Worm (Caenorhabditis elegans) whole organism, young adult: ENCODE measurements around the gene tdp-1.

ENCODE experiments used
- B0336.3 ChIP-seq: fragments of 200-800 bp; sonication (Bioruptor generic); IDR thresholded peaks from 2 replicates; pipeline ENCODE4 v1.3.6; 2022; ENCODE audit warnings: missing genetic modification characterization, missing compliant biosample characterization
- C17E4.6 ChIP-seq: fragments of 200-800 bp; sonication (Bioruptor generic); IDR thresholded peaks from 2 replicates; pipeline ENCODE4 v1.3.6; 2022; ENCODE audit warnings: missing genetic modification reagents, missing genetic modification characterization, missing compliant biosample characterization
- F10E7.11 ChIP-seq: sonication (generic microtip); optimal IDR thresholded peaks from 2 replicates; lab custom pipeline; 2017; ENCODE audit warnings: mild to moderate bottlenecking, missing genetic modification characterization, moderate library complexity, missing compliant biosample characterization
- F23B12.7 ChIP-seq: sonication (generic microtip); optimal IDR thresholded peaks from 2 replicates; lab custom pipeline; 2017; ENCODE audit warnings: missing genetic modification characterization, mild to moderate bottlenecking, missing compliant biosample characterization, antibody characterized with exemption, moderate library complexity; ENCODE audit not compliant: insufficient read depth
- Y79H2A.3 ChIP-seq: fragments of 200-800 bp; sonication (Bioruptor generic); conservative IDR thresholded peaks from 2 replicates; pipeline ENCODE4 v1.3.6; 2022; ENCODE audit warnings: missing genetic modification reagents, missing genetic modification characterization, missing compliant biosample characterization
- attf-3 ChIP-seq: fragments of 200-800 bp; sonication (Bioruptor generic); conservative IDR thresholded peaks from 2 replicates; pipeline ENCODE4 v1.3.6; 2022; ENCODE audit warnings: missing genetic modification reagents, missing genetic modification characterization, missing compliant biosample characterization
- attf-5 ChIP-seq: fragments of 200-800 bp; sonication (Bioruptor generic); optimal IDR thresholded peaks from 2 replicates; lab custom pipeline; 2018; ENCODE audit warnings: mild to moderate bottlenecking, missing genetic modification characterization, missing compliant biosample characterization
- bed-1 ChIP-seq: fragments of 200-800 bp; sonication (Bioruptor generic); IDR thresholded peaks from 2 replicates; pipeline ENCODE4 v1.3.6; 2022; ENCODE audit warnings: missing genetic modification reagents, missing genetic modification characterization, missing compliant biosample characterization
- ceh-100 ChIP-seq: fragments of 200-800 bp; sonication (Bioruptor generic); IDR thresholded peaks from 2 replicates; pipeline ENCODE4 v1.3.6; 2022; ENCODE audit warnings: missing genetic modification reagents, missing genetic modification characterization, missing compliant biosample characterization
- ceh-91 ChIP-seq: fragments of 200-800 bp; sonication (Bioruptor generic); IDR thresholded peaks from 2 replicates; pipeline ENCODE4 v1.3.6; 2022; ENCODE audit warnings: missing genetic modification reagents, missing genetic modification characterization, missing compliant biosample characterization
- chd-7 ChIP-seq: sonication (generic microtip); optimal IDR thresholded peaks from 2 replicates; lab custom pipeline; 2016; ENCODE audit warnings: mild to moderate bottlenecking, missing genetic modification characterization, moderate library complexity, missing compliant biosample characterization
- dox-1 ChIP-seq: fragments of 200-800 bp; sonication (Bioruptor generic); IDR thresholded peaks from 2 replicates; pipeline ENCODE4 v1.3.6; 2022; ENCODE audit warnings: missing genetic modification reagents, missing genetic modification characterization, missing compliant biosample characterization
- dpff-1 ChIP-seq: sonication (generic microtip); optimal IDR thresholded peaks from 2 replicates; lab custom pipeline; 2017; ENCODE audit warnings: mild to moderate bottlenecking, missing genetic modification characterization, missing compliant biosample characterization
- efl-1 ChIP-seq: fragments of 150-350 bp; optimal IDR thresholded peaks from 2 replicates; lab custom pipeline; 2014; ENCODE audit warnings: missing biosample characterization, missing genetic modification reagents, missing genetic modification characterization
- egl-18 ChIP-seq: fragments of 200-800 bp; sonication (Bioruptor generic); IDR thresholded peaks from 2 replicates; pipeline ENCODE4 v1.3.6; 2022; ENCODE audit warnings: missing genetic modification reagents, missing genetic modification characterization, missing compliant biosample characterization
- gei-17 ChIP-seq: fragments of 200-800 bp; sonication (Bioruptor generic); optimal IDR thresholded peaks from 2 replicates; lab custom pipeline; 2018; ENCODE audit warnings: mild to moderate bottlenecking, missing genetic modification characterization, missing compliant biosample characterization
- him-1 ChIP-seq: sonication (generic microtip); optimal IDR thresholded peaks from 2 replicates; lab custom pipeline; 2016; ENCODE audit warnings: missing genotype, missing genetic modification reagents, missing genetic modification characterization, missing compliant biosample characterization
- hmg-1.2 ChIP-seq: fragments of 200-800 bp; sonication (Bioruptor generic); IDR thresholded peaks from 2 replicates; pipeline ENCODE4 v1.3.6; 2022; ENCODE audit warnings: missing genetic modification reagents, missing genetic modification characterization, missing compliant biosample characterization
- hmg-20 ChIP-seq: fragments of 200-800 bp; sonication (Bioruptor generic); IDR thresholded peaks from 2 replicates; pipeline ENCODE4 v1.3.6; 2022; ENCODE audit warnings: missing genetic modification reagents, missing genetic modification characterization, missing compliant biosample characterization
- lag-1 ChIP-seq: fragments of 200-800 bp; sonication (Bioruptor generic); IDR thresholded peaks from 2 replicates; pipeline ENCODE4 v1.3.6; 2022; ENCODE audit warnings: missing genetic modification reagents, missing genetic modification characterization, missing compliant biosample characterization
- lin-35 ChIP-seq, 3 experiments: fragments of 150-350 bp in 2 of 3; sonication (generic microtip) in 1 of 3; optimal IDR thresholded peaks; 2 replicates each; lab custom pipeline; 2014 to 2018; ENCODE audit warnings: missing biosample characterization in 3 of 3, missing genetic modification characterization in 3 of 3, missing genetic modification reagents in 3 of 3
- lin-40 ChIP-seq: sonication (generic microtip); optimal IDR thresholded peaks from 2 replicates; lab custom pipeline; 2016; ENCODE audit warnings: missing genetic modification characterization, mild to moderate bottlenecking, missing compliant biosample characterization, missing genotype, missing genetic modification reagents
- lin-54 ChIP-seq: fragments of 200-800 bp; sonication (Bioruptor generic); optimal IDR thresholded peaks from 2 replicates; lab custom pipeline; 2018; ENCODE audit warnings: mild to moderate bottlenecking, missing genetic modification characterization, missing compliant biosample characterization
- madf-10 ChIP-seq: sonication (generic microtip); optimal IDR thresholded peaks from 2 replicates; lab custom pipeline; 2016; ENCODE audit warnings: mild to moderate bottlenecking, missing genetic modification characterization, missing compliant biosample characterization
- madf-8 ChIP-seq: fragments of 200-800 bp; sonication (Bioruptor generic); conservative IDR thresholded peaks from 2 replicates; pipeline ENCODE4 v1.3.6; 2022; ENCODE audit warnings: missing genetic modification reagents, missing genetic modification characterization, missing compliant biosample characterization
- mcd-1 ChIP-seq: fragments of 200-800 bp; sonication (Bioruptor generic); IDR thresholded peaks from 2 replicates; pipeline ENCODE4 v1.3.6; 2022; ENCODE audit warnings: missing genetic modification reagents, missing genetic modification characterization, missing compliant biosample characterization
- mes-4 ChIP-seq: sonication (generic microtip); optimal IDR thresholded peaks from 2 replicates; lab custom pipeline; 2016; ENCODE audit warnings: missing genotype, missing genetic modification characterization, missing compliant biosample characterization
- nhr-120 ChIP-seq: fragments of 200-800 bp; sonication (Bioruptor generic); IDR thresholded peaks from 2 replicates; pipeline ENCODE4 v1.3.6; 2022; ENCODE audit warnings: missing genetic modification characterization, missing compliant biosample characterization
- nhr-90 ChIP-seq: sonication (generic microtip); optimal IDR thresholded peaks from 2 replicates; lab custom pipeline; 2016; ENCODE audit warnings: missing genotype, mild to moderate bottlenecking, missing genetic modification characterization, missing compliant biosample characterization
- pbrm-1 ChIP-seq: fragments of 200-800 bp; sonication (Bioruptor generic); IDR thresholded peaks from 2 replicates; pipeline ENCODE4 v1.3.6; 2022; ENCODE audit warnings: missing genetic modification reagents, missing genetic modification characterization, missing compliant biosample characterization
- pha-4 ChIP-seq: fragments of 150-350 bp; sonication (generic microtip); optimal IDR thresholded peaks from 2 replicates; lab custom pipeline; 2014; ENCODE audit warnings: missing biosample characterization, missing genetic modification reagents, missing genetic modification characterization
- rcor-1 ChIP-seq: fragments of 200-800 bp; sonication (Bioruptor generic); IDR thresholded peaks from 2 replicates; pipeline ENCODE4 v1.3.6; 2022; ENCODE audit warnings: missing genetic modification reagents, missing genetic modification characterization, missing compliant biosample characterization
- rec-8 ChIP-seq, 2 experiments: sonication (generic microtip); optimal IDR thresholded peaks; 2 replicates each; lab custom pipeline; 2016; ENCODE audit warnings: mild to moderate bottlenecking in 2 of 2, missing genetic modification characterization in 2 of 2, missing genetic modification reagents in 2 of 2, missing genotype in 2 of 2, missing biosample characterization in 1 of 2, missing compliant biosample characterization in 1 of 2, moderate library complexity in 1 of 2
- rpc-1 ChIP-seq, 2 experiments: fragments of 150-350 bp in 1 of 2; sonication (generic microtip) in 1 of 2; optimal IDR thresholded peaks; 2 replicates each; lab custom pipeline; 2014 to 2018; ENCODE audit warnings: missing biosample characterization in 1 of 2, missing genetic modification characterization in 1 of 2, missing genetic modification reagents in 1 of 2, missing genotype in 1 of 2
- snpc-1.3 ChIP-seq: sonication (generic microtip); optimal IDR thresholded peaks from 2 replicates; lab custom pipeline; 2017; ENCODE audit warnings: missing genetic modification characterization, mild to moderate bottlenecking, missing compliant biosample characterization, antibody characterized with exemption, moderate library complexity, missing genotype, missing genetic modification reagents; ENCODE audit not compliant: insufficient read depth
- tlf-1 ChIP-seq: fragments of 200-800 bp; sonication (Bioruptor generic); optimal IDR thresholded peaks from 2 replicates; lab custom pipeline; 2018; ENCODE audit warnings: mild to moderate bottlenecking, missing genetic modification characterization, missing compliant biosample characterization
- unc-62 ChIP-seq: fragments of 150-350 bp; optimal IDR thresholded peaks from 2 replicates; lab custom pipeline; 2014; ENCODE audit warnings: missing biosample characterization, missing genetic modification reagents, missing genetic modification characterization
- xnd-1 ChIP-seq: sonication (generic microtip); optimal IDR thresholded peaks from 2 replicates; lab custom pipeline; 2016; ENCODE audit warnings: missing genotype, missing genetic modification reagents, missing genetic modification characterization, missing compliant biosample characterization
- zim-3 ChIP-seq: sonication (generic microtip); optimal IDR thresholded peaks from 2 replicates; lab custom pipeline; 2017; ENCODE audit warnings: mild to moderate bottlenecking, missing genetic modification characterization, moderate library complexity, missing compliant biosample characterization
- ztf-22 ChIP-seq: fragments of 200-800 bp; sonication (Bioruptor generic); optimal IDR thresholded peaks from 2 replicates; lab custom pipeline; 2018; ENCODE audit warnings: mild to moderate bottlenecking, missing genetic modification characterization, moderate library complexity, missing compliant biosample characterization
- ztf-28 ChIP-seq: fragments of 200-800 bp; sonication (Bioruptor generic); IDR thresholded peaks from 2 replicates; pipeline ENCODE4 v1.3.6; 2022; ENCODE audit warnings: missing genetic modification reagents, missing genetic modification characterization, missing compliant biosample characterization

The tdp-1 gene

ce11 chrII:8996064-8996463 is 1.6 kb upstream of the tdp-1 start, which contains the start of gene ndub-2:
Gene ndub-2 (plus strand): TSS chrII:8996364.
- TF ChIP-seq xnd-1 (no peak), mes-4 (tag; lab: Kevin White, UChicago) (no peak), hmg-20 (GFP tag; lab: Robert Waterston, UW) (no peak), efl-1 (no peak), C17E4.6 (GFP tag; lab: Robert Waterston, UW) (no peak), attf-5 (GFP tag; lab: Kevin White, UChicago) (no peak), hmg-1.2 (GFP tag; lab: Robert Waterston, UW) (no peak), lin-40 (no peak), lin-35 (GFP tag; optimal IDR thresholded peaks at IDR 0.05; lab: Kevin White, UChicago) (no peak), egl-18 (no peak), pha-4 (tag; lab: Kevin White, UChicago) (no peak), F10E7.11 (no peak), chd-7 (tag; lab: Kevin White, UChicago) (no peak), dox-1 (GFP tag; lab: Robert Waterston, UW) (no peak), nhr-90 (tag; lab: Kevin White, UChicago) (no peak), B0336.3 (GFP tag; lab: Robert Waterston, UW) (no peak), rpc-1 (optimal IDR thresholded peaks at IDR 0.05; lab: Kevin White, UChicago) (no peak), rpc-1 (tag; optimal IDR thresholded peaks at IDR 0.05; lab: Kevin White, UChicago) (no peak)

- no peak for TF ChIP-seq ceh-100 (GFP tag; lab: Robert Waterston, UW)
- TF ChIP-seq gei-17 (GFP tag; lab: Kevin White, UChicago) = no peak
- TF ChIP-seq madf-10 (tag; lab: Kevin White, UChicago) = no peak
- TF ChIP-seq lag-1 (GFP tag; lab: Robert Waterston, UW) = no peak
- no peak for TF ChIP-seq ztf-22 (GFP tag; lab: Kevin White, UChicago)
- TF ChIP-seq hmg-1.2 (GFP tag; lab: Robert Waterston, UW) = no peak
- TF ChIP-seq zim-3 = no peak
- no peak for TF ChIP-seq rec-8 (tag; optimal IDR thresholded peaks at IDR 0.05; lab: Kevin White, UChicago)
- TF ChIP-seq mcd-1 = no peak
- TF ChIP-seq nhr-120 = no peak
- TF ChIP-seq rcor-1 (GFP tag; lab: Robert Waterston, UW) = no peak
- TF ChIP-seq snpc-1.3 (tag; lab: Kevin White, UChicago) = no peak
- TF ChIP-seq him-1 (tag; lab: Kevin White, UChicago) = no peak
- TF ChIP-seq tlf-1 (GFP tag; lab: Kevin White, UChicago) = no peak
Measured at ce11 chrII:9000331-9000730, 2.7 kb downstream of the tdp-1 start, which contains the start of gene F44G4.5. Gene F44G4.5 (minus strand): TSS chrII:9000431.

DNA sequence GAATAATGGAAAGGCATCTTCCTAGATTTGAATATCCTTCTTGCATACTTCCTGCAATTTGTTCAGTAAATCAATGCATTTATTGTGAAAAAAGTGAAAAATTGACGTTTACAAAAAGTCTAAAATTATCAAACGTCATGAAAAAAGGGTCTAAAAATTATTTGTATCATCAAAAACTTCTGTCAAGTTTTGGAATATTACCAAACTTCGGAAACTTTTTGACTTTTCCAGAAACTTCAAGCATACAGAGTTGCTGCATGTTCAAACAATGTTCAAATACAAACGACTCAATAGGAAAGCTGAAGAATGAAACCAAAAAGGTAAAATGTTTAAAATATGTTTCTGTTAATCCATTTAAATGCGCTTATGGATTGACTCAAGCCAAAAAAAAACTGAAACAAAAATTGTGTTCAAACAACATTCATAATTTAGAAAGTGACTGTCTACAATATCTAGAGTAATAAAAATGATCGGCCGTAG is 4.2 kb downstream of the tdp-1 start, which contains the start of gene F44G4.6:
TSS of gene F44G4.6 (minus strand) at position 51 of the 480 bp plus-strand sequence.
- no peak for TF ChIP-seq unc-62
- no peak for TF ChIP-seq dpff-1 (tag; lab: Kevin White, UChicago)
- TF ChIP-seq Y79H2A.3 (GFP tag; lab: Robert Waterston, UW) = no peak
- no peak for TF ChIP-seq madf-8 (GFP tag; lab: Robert Waterston, UW)
- no peak for TF ChIP-seq attf-3 (GFP tag; lab: Robert Waterston, UW)
- TF ChIP-seq mcd-1 = no peak
- no peak for TF ChIP-seq ceh-91 (GFP tag; lab: Robert Waterston, UW)
- TF ChIP-seq pbrm-1 (GFP tag; lab: Robert Waterston, UW) = no peak
- no peak for TF ChIP-seq F23B12.7 (tag; lab: Kevin White, UChicago)
- TF ChIP-seq lin-54 (GFP tag; lab: Kevin White, UChicago) = no peak
- TF ChIP-seq bed-1 (GFP tag; lab: Robert Waterston, UW) = no peak
- no peak for TF ChIP-seq madf-10 (tag; lab: Kevin White, UChicago)
- no peak for TF ChIP-seq rcor-1 (GFP tag; lab: Robert Waterston, UW)
- no peak for TF ChIP-seq ztf-28
- TF ChIP-seq, all 124 proteins: peak for 0
